Fruit fly (Drosophila melanogaster): ENCODE data around the gene ppk28.

ppk28 gene

dm6 chrX:16772882-16773827 is 32.7 kb upstream of the ppk28 start (continued):
- TF ChIP-seq Dek (tag; optimal IDR thresholded peaks at IDR 0.05) (no peak), Sry-δ (GFP tag; optimal IDR thresholded peaks at IDR 0.05) (peak; percentile 22), zen (tag; optimal IDR thresholded peaks at IDR 0.05) (peak; percentile 47), CG7839 (tag; optimal IDR thresholded peaks at IDR 0.05) (peak; percentile 75), Sox102F (GFP tag; optimal IDR thresholded peaks at IDR 0.05) (peak; percentile 22), ems (GFP tag; optimal IDR thresholded peaks at IDR 0.05) (peak; percentile 28), run (tag; optimal IDR thresholded peaks at IDR 0.05) (no peak), Dip3 (GFP tag; optimal IDR thresholded peaks at IDR 0.05) (no peak), MTF-1 (GFP tag; optimal IDR thresholded peaks at IDR 0.05; ENCODE audit: borderline replicate concordance) (peak; percentile 43), Fer1 (GFP tag; optimal IDR thresholded peaks at IDR 0.05) (no peak), kni (GFP tag; optimal IDR thresholded peaks at IDR 0.05) (no peak), Dp (GFP tag; optimal IDR thresholded peaks at IDR 0.05) (no peak), trem (tag; optimal IDR thresholded peaks at IDR 0.05) (peak; percentile 9), mirr (GFP tag; optimal IDR thresholded peaks at IDR 0.05) (no peak), CG10565 (GFP tag; optimal IDR thresholded peaks at IDR 0.05) (no peak), tin (GFP tag; optimal IDR thresholded peaks at IDR 0.05) (peak; percentile 69), CG31224 (GFP tag; IDR thresholded peaks at IDR 0.05) (no peak), CG3838 (GFP tag; optimal IDR thresholded peaks at IDR 0.05) (no peak), chm (GFP tag; IDR thresholded peaks at IDR 0.05) (peak; percentile 81; the same call in 1 of the 2 replicates), Lhr (GFP tag; optimal IDR thresholded peaks at IDR 0.05) (no peak), da (GFP tag; optimal IDR thresholded peaks at IDR 0.05) (no peak), CG8089 (GFP tag; optimal IDR thresholded peaks at IDR 0.05) (peak; percentile 28), ac (GFP tag; optimal IDR thresholded peaks at IDR 0.05) (peak; percentile 5), yki (optimal IDR thresholded peaks at IDR 0.05) (no peak), knrl (GFP tag; IDR thresholded peaks at IDR 0.05; ENCODE audit: partially characterized antibody) (no peak), CG32772 (GFP tag; IDR thresholded peaks at IDR 0.05) (peak; percentile 64; the same call in 1 of the 2 replicates), CG15073 (GFP tag; optimal IDR thresholded peaks at IDR 0.05) (no peak), CG6654 (GFP tag; optimal IDR thresholded peaks at IDR 0.05) (no peak), CG3995 (GFP tag; optimal IDR thresholded peaks at IDR 0.05) (no peak), H2.0 (GFP tag; IDR thresholded peaks at IDR 0.05) (peak; percentile 53; the same call in 1 of the 2 replicates), CG2889 (GFP tag; IDR thresholded peaks at IDR 0.05) (no peak), CG16813 (GFP tag; IDR thresholded peaks at IDR 0.05; ENCODE audit: partially characterized antibody) (no peak), NC2β (GFP tag; optimal IDR thresholded peaks at IDR 0.05) (peak; percentile 12), Six4 (GFP tag; optimal IDR thresholded peaks at IDR 0.05) (peak; percentile 55), CG34422 (GFP tag; IDR thresholded peaks at IDR 0.05) (peak; percentile 57; the same call in 2 of the 3 replicates), CG9797 (GFP tag; optimal IDR thresholded peaks at IDR 0.05) (no peak), CG10274 (GFP tag; optimal IDR thresholded peaks at IDR 0.05) (no peak), CG10147 (GFP tag; optimal IDR thresholded peaks at IDR 0.05) (no peak), CG33557 (GFP tag; optimal IDR thresholded peaks at IDR 0.05) (no peak), croc (GFP tag; conservative IDR thresholded peaks at IDR 0.05) (peak; percentile 66), gsb-n (tag; optimal IDR thresholded peaks at IDR 0.05) (peak; percentile 12), CG7786 (GFP tag; optimal IDR thresholded peaks at IDR 0.05) (peak; percentile 39), toy (GFP tag; IDR thresholded peaks at IDR 0.05) (no peak), sima (GFP tag; optimal IDR thresholded peaks at IDR 0.05) (peak; percentile 18), Meics (GFP tag; optimal IDR thresholded peaks at IDR 0.05) (no peak), seq (GFP tag; IDR thresholded peaks at IDR 0.05) (no peak), ato (GFP tag; IDR thresholded peaks at IDR 0.05; ENCODE audit: partially characterized antibody) (no peak), CG10462 (GFP tag; optimal IDR thresholded peaks at IDR 0.05) (no peak), row (GFP tag; IDR thresholded peaks at IDR 0.05) (peak; percentile 63)

All from whole organism, embryonic.